Fruit fly (Drosophila melanogaster) whole organism, wandering third instar larva: ENCODE measurements around the gene Sap47.

Source experiments
- Abd-B ChIP-seq: fragments of >200 bp; optimal IDR thresholded peaks from 2 replicates; lab custom pipeline; 2017; ENCODE audit warnings: missing biosample characterization, missing genetic modification characterization
- CG32264 ChIP-seq: fragments of 200-800 bp; sonication (Bioruptor generic); optimal IDR thresholded peaks from 2 replicates; lab custom pipeline; 2016; ENCODE audit warnings: missing biosample characterization, missing genetic modification characterization
- CG9705 ChIP-seq: fragments of 200-800 bp; sonication (Bioruptor generic); optimal IDR thresholded peaks from 2 replicates; lab custom pipeline; 2018; ENCODE audit warnings: missing biosample characterization, mild to moderate bottlenecking, missing genetic modification characterization
- CrebA ChIP-seq: fragments of 200-800 bp; sonication (Bioruptor generic); optimal IDR thresholded peaks from 2 replicates; lab custom pipeline; 2016; ENCODE audit warnings: missing biosample characterization, mild to moderate bottlenecking, missing genetic modification characterization, borderline replicate concordance
- Dfd ChIP-seq: fragments of >200 bp; optimal IDR thresholded peaks from 2 replicates; lab custom pipeline; 2017; ENCODE audit warnings: missing biosample characterization, missing genetic modification characterization
- Dif ChIP-seq: fragments of 200-275, 200-300 bp; sonication (Bioruptor generic); optimal IDR thresholded peaks from 2 replicates; lab custom pipeline; 2018; ENCODE audit warnings: missing biosample characterization, missing genetic modification characterization; ENCODE audit not compliant: partially characterized antibody
- GATAd ChIP-seq: sonication (Bioruptor generic); optimal IDR thresholded peaks from 2 replicates; lab custom pipeline; 2016; ENCODE audit warnings: missing biosample characterization, missing genetic modification characterization
- HLH106 ChIP-seq: fragments of 200-800 bp; optimal IDR thresholded peaks from 3 replicates; lab custom pipeline; 2019; ENCODE audit warnings: missing biosample characterization, mild to moderate bottlenecking, missing genetic modification characterization, moderate library complexity
- Hnf4 ChIP-seq: fragments of 200-800 bp; sonication (Bioruptor generic); optimal IDR thresholded peaks from 2 replicates; lab custom pipeline; 2016; ENCODE audit warnings: missing biosample characterization, mild to moderate bottlenecking, missing genetic modification characterization
- Hr78 ChIP-seq: fragments of >200 bp; optimal IDR thresholded peaks from 2 replicates; lab custom pipeline; 2017; ENCODE audit warnings: missing biosample characterization, missing genetic modification characterization
- Hr83 ChIP-seq: fragments of 200-300 bp; sonication (Bioruptor generic); optimal IDR thresholded peaks from 2 replicates; lab custom pipeline; 2016; ENCODE audit warnings: missing biosample characterization, mild to moderate bottlenecking, missing genetic modification characterization, moderate library complexity; ENCODE audit not compliant: poor library complexity, severe bottlenecking
- Jra ChIP-seq: sonication (Bioruptor generic); optimal IDR thresholded peaks from 2 replicates; lab custom pipeline; 2016; ENCODE audit warnings: missing biosample characterization, missing genetic modification characterization
- Mio ChIP-seq: sonication (Bioruptor generic); optimal IDR thresholded peaks from 2 replicates; lab custom pipeline; 2016; ENCODE audit warnings: missing biosample characterization, missing genetic modification characterization
- Myc ChIP-seq: fragments of >200 bp; optimal IDR thresholded peaks from 2 replicates; lab custom pipeline; 2017
- OdsH ChIP-seq: fragments of 200-800 bp; sonication (Bioruptor generic); optimal IDR thresholded peaks from 2 replicates; lab custom pipeline; 2016; ENCODE audit warnings: missing biosample characterization, mild to moderate bottlenecking, missing genetic modification characterization
- Vsx2 ChIP-seq: fragments of 200-300, 225-300 bp; sonication (Bioruptor generic); optimal IDR thresholded peaks from 2 replicates; lab custom pipeline; 2018; ENCODE audit warnings: missing biosample characterization, missing genetic modification characterization; ENCODE audit not compliant: partially characterized antibody
- br ChIP-seq: fragments of 200-800 bp; sonication (Bioruptor generic); optimal IDR thresholded peaks from 2 replicates; lab custom pipeline; 2016; ENCODE audit warnings: missing biosample characterization, missing genetic modification characterization
- brk ChIP-seq: fragments of 200-800 bp; sonication (Bioruptor generic); optimal IDR thresholded peaks from 2 replicates; lab custom pipeline; 2016; ENCODE audit warnings: missing biosample characterization, mild to moderate bottlenecking, missing genetic modification characterization
- dmrt93B ChIP-seq: fragments of 200-800 bp; sonication (Bioruptor generic); optimal IDR thresholded peaks from 2 replicates; lab custom pipeline; 2018; ENCODE audit warnings: missing biosample characterization, mild to moderate bottlenecking, missing genetic modification characterization
- dsf ChIP-seq: sonication (Bioruptor generic); optimal IDR thresholded peaks from 2 replicates; lab custom pipeline; 2016; ENCODE audit warnings: missing biosample characterization, missing genetic modification characterization, borderline replicate concordance
- ey ChIP-seq: fragments of 200-800 bp; sonication (Bioruptor generic); optimal IDR thresholded peaks from 2 replicates; lab custom pipeline; 2016; ENCODE audit warnings: missing biosample characterization, missing genetic modification characterization
- foxo ChIP-seq, 2 experiments: fragments of 200-800 bp; sonication (Bioruptor generic); optimal IDR thresholded peaks; 2 replicates in 1 of 2; 3 replicates in 1 of 2; lab custom pipeline; 2016 to 2017; ENCODE audit warnings: missing biosample characterization in 2 of 2, missing genetic modification characterization in 2 of 2
- fru ChIP-seq: fragments of 200-800 bp; sonication (Bioruptor generic); optimal IDR thresholded peaks from 3 replicates; lab custom pipeline; 2016; ENCODE audit warnings: missing biosample characterization, mild to moderate bottlenecking, missing genetic modification characterization
- h ChIP-seq: fragments of 200-800 bp; sonication (Bioruptor generic); optimal IDR thresholded peaks from 3 replicates; lab custom pipeline; 2016; ENCODE audit warnings: missing biosample characterization, mild to moderate bottlenecking, missing genetic modification characterization
- jim ChIP-seq: fragments of 175-275, 200-325 bp; sonication (Bioruptor generic); optimal IDR thresholded peaks from 2 replicates; lab custom pipeline; 2016; ENCODE audit warnings: missing biosample characterization, mild to moderate bottlenecking, missing genetic modification characterization
- lola ChIP-seq: fragments of >200 bp; optimal IDR thresholded peaks from 2 replicates; lab custom pipeline; 2017; ENCODE audit warnings: missing biosample characterization, missing genetic modification characterization
- pan ChIP-seq: fragments of >200 bp; optimal IDR thresholded peaks from 2 replicates; lab custom pipeline; 2017
- psq ChIP-seq: fragments of 200-800 bp; sonication (Bioruptor generic); optimal IDR thresholded peaks from 3 replicates; lab custom pipeline; 2017; ENCODE audit warnings: missing biosample characterization, mild to moderate bottlenecking, missing genetic modification characterization, moderate library complexity
- rgr ChIP-seq: fragments of 200-800 bp; sonication (Bioruptor generic); optimal IDR thresholded peaks from 3 replicates; lab custom pipeline; 2016; ENCODE audit warnings: missing biosample characterization, mild to moderate bottlenecking, missing genetic modification characterization
- tai ChIP-seq: sonication (Bioruptor generic); optimal IDR thresholded peaks from 2 replicates; lab custom pipeline; 2016; ENCODE audit warnings: missing biosample characterization, missing genetic modification characterization
- usp ChIP-seq: fragments of >200 bp; optimal IDR thresholded peaks from 2 replicates; lab custom pipeline; 2017; ENCODE audit warnings: missing biosample characterization, missing genetic modification characterization
- woc ChIP-seq: sonication (Bioruptor generic); optimal IDR thresholded peaks from 2 replicates; lab custom pipeline; 2016; ENCODE audit warnings: missing biosample characterization, mild to moderate bottlenecking, missing genetic modification characterization

Sap47 gene

DNA sequence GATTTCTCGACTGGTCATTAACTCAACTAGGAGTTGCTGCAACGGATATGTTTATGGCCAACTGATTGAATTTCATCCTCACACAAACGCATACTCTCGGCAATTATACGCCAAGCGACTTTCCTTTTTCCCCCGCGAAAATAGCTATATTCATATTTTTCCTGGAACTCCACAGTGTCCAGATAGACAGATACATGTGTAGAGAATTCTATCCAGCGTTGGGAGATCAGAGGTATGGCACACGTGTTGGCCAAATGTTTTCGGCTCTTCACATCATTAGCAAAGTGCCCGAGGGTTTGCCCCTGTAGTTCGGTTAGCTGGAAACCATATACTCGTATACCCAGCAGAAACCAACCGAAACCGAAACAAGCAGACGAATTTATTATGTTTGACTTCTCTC, 13.2 kb upstream of the Sap47 start:
- no peak for TF ChIP-seq Dfd (GFP tag; lab: Kevin White, UChicago)
- no peak for TF ChIP-seq foxo (GFP tag; optimal IDR thresholded peaks at IDR 0.05; lab: Kevin White, UChicago)
- no peak for TF ChIP-seq br (GFP tag; lab: Kevin White, UChicago)
- TF ChIP-seq brk (GFP tag; lab: Kevin White, UChicago) = no peak
- no peak for TF ChIP-seq Dif (GFP tag; lab: Kevin White, UChicago)
- TF ChIP-seq Vsx2 (GFP tag; lab: Kevin White, UChicago) = no peak
- TF ChIP-seq pan = no peak
- no peak for TF ChIP-seq Abd-B (GFP tag; lab: Kevin White, UChicago)
- TF ChIP-seq jim (GFP tag; lab: Kevin White, UChicago) = no peak
- no peak for TF ChIP-seq lola (GFP tag; lab: Kevin White, UChicago)

DNA sequence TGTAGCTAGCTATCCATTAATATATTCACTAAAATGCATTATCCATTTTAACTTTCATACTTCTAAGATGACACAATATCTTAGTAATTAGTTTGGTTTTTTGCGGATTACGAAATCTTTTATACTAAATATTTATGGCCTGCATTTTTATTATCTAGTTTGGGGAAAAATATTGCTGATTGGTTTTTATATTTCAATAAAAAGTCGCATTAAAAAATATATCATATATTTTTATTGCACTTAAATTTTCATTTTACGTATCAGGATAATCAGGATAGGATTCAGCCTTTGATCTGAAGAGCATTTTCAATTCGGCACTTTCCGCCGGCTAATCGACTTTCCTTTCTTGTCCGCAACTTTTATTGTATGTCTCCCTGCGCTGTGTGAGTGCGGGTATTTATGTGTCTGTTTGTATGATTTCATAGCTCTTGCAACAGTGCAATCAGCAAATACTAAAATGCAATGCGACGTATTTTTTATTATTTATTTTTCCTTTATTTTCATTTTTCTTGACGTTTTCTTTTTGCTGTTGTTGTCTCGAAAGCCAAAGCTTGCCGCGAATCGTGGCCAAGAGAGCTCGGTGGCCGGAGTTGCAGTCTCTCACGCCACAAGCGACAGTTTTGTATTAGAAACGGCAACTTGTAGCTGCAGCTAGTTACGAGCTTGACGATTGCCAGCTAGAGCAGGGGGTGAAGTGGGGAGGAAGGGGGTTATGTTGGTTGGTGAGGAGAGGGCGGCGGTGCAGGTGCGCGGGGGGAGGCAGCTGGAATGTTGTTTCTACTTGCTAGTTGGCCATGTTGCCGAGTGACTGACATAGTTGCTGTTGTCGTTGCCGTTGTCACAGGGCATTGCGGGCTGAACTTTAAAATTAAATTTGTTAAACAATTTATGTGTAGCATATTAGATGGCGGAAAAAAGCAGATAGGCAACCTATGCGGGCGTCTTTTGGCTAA, 12.0 kb upstream of the Sap47 start:
- TF ChIP-seq dmrt93B (no peak), ey (no peak), CrebA (GFP tag; lab: Kevin White, UChicago) (no peak), jim (GFP tag; lab: Kevin White, UChicago) (no peak), pan (no peak), Hnf4 (GFP tag; lab: Kevin White, UChicago) (no peak), HLH106 (no peak), brk (GFP tag; lab: Kevin White, UChicago) (no peak), Mio (no peak), Hr78 (GFP tag; lab: Kevin White, UChicago) (no peak), dsf (no peak), Dif (GFP tag; lab: Kevin White, UChicago) (no peak), lola (GFP tag; lab: Kevin White, UChicago) (no peak), OdsH (no peak), psq (GFP tag; lab: Kevin White, UChicago) (no peak)

DNA sequence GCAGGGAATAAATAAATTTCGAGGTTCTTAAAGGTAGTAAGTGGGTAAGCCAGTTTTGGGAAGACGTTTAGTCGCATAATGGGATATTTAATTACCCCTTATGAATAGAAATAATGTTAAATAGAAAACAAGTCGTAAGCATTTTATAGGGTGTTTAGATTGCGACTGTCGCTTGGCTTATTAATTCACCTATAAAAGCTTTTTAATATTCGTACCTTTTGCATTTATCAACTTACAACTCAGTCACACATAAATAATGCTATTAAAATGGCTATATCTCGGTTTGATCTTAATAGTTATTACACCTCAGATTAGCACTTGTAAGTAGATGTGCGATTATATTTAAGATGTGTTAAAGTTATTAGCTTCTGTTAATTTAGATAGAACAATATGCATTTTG, 9.6 kb upstream of the Sap47 start, which contains the start of gene CG34276:
TSS of gene CG34276 (plus strand) at position 301 of the 400 bp plus-strand sequence.
- no peak for TF ChIP-seq OdsH
- no peak for TF ChIP-seq Abd-B (GFP tag; lab: Kevin White, UChicago)
- TF ChIP-seq Myc (lab: Kevin White, UChicago) = no peak
- no peak for TF ChIP-seq Jra (GFP tag; lab: Kevin White, UChicago)
- TF ChIP-seq usp (GFP tag; lab: Kevin White, UChicago) = no peak
- no peak for TF ChIP-seq br (GFP tag; lab: Kevin White, UChicago)
- no peak for TF ChIP-seq CrebA (GFP tag; lab: Kevin White, UChicago)
- TF ChIP-seq foxo (GFP tag; optimal IDR thresholded peaks at IDR 0.05; lab: Kevin White, UChicago) = no peak
- TF ChIP-seq Dif (GFP tag; lab: Kevin White, UChicago) = no peak
- no peak for TF ChIP-seq dmrt93B
- no peak for TF ChIP-seq fru (GFP tag; lab: Kevin White, UChicago)
- no peak for TF ChIP-seq brk (GFP tag; lab: Kevin White, UChicago)
- no peak for TF ChIP-seq CG32264
- TF ChIP-seq ey = no peak
- no peak for TF ChIP-seq Dfd (GFP tag; lab: Kevin White, UChicago)
- no peak for TF ChIP-seq pan
- no peak for TF ChIP-seq rgr
- TF ChIP-seq Hr83 (GFP tag; lab: Kevin White, UChicago) = no peak

DNA sequence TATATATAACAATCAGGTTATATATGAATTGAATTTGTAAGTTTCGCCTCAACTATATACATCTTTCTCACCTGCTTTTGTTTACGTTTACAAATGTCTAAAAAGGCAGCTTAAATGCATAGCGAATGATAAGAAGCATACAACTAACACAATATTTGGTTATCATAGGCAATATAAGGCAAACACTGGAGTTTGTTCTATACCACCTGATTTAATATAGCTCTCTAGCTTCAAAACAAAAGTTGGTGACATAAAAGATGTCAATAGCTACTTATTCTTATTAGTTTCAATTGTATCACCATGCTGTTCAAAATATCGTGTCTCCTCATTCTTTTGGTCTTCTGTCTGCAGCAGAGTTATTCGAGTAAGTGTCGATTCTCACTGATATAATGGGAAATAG, 9.0 kb upstream of the Sap47 start:
- TF ChIP-seq rgr (no peak), psq (GFP tag; lab: Kevin White, UChicago) (no peak), CrebA (GFP tag; lab: Kevin White, UChicago) (no peak), woc (no peak), fru (GFP tag; lab: Kevin White, UChicago) (no peak), Hr83 (GFP tag; lab: Kevin White, UChicago) (no peak), brk (GFP tag; lab: Kevin White, UChicago) (no peak)
- TF ChIP-seq, all 38 proteins: peak for 0

DNA sequence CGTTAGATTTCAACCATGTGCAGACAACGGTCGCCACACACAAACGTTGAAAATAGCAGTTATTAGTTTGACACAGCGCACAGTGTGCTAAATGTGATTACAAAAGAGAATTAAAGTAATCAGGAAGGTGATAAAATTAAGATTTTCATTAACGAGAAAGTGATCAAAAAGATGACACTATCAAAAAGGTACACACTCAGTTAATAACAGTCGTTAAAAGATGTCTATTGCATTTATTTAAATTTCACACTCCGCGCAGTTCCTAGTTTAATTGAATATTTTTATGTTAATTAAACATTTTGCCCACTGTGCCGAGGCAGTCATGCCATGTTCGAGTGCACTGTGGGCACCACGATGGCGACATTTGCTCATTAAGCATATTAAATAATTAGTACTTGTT, 7.7 kb upstream of the Sap47 start:
- TF ChIP-seq br (GFP tag; lab: Kevin White, UChicago) = no peak
- TF ChIP-seq tai (GFP tag; lab: Kevin White, UChicago) = no peak
- TF ChIP-seq CrebA (GFP tag; lab: Kevin White, UChicago) = no peak
- no peak for TF ChIP-seq foxo (GFP tag; optimal IDR thresholded peaks at IDR 0.05; lab: Kevin White, UChicago)
- TF ChIP-seq GATAd = no peak
- no peak for TF ChIP-seq Mio
- no peak for TF ChIP-seq Abd-B (GFP tag; lab: Kevin White, UChicago)
- TF ChIP-seq OdsH = no peak
- TF ChIP-seq HLH106 = no peak
- TF ChIP-seq h (GFP tag; lab: Kevin White, UChicago) = no peak
- no peak for TF ChIP-seq CG9705 (GFP tag; lab: Kevin White, UChicago)
- TF ChIP-seq jim (GFP tag; lab: Kevin White, UChicago) = no peak
